Worm (Caenorhabditis elegans): ENCODE results near the gene mltn-7.

DNA sequence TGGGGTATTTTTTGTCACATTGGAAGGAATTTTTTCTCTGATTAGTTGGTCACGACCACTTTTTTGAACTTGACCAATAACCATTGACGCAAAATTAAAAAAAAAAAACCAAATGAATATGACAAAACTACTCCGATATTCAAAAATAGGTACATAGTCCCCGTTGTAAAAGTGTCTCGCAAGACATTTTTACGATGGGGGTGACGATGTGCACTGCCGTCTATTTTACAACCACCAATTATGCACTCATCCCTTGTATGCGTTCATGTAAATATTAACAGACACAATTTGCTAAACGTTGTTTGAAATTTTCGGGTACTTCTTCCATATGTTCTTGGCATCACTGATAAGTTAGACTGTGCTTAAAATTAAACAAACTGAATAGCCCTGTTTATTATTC is 29.6 kb downstream of the mltn-7 start, which contains the start of gene scl-27:
- TF ChIP-seq lsy-2 (tag; optimal IDR thresholded peaks at IDR 0.05) (no peak), alr-1 (tag; optimal IDR thresholded peaks at IDR 0.05; ENCODE audit: borderline replicate concordance) (no peak), dsc-1 (tag; optimal IDR thresholded peaks at IDR 0.05) (no peak), fos-1 (tag; optimal IDR thresholded peaks at IDR 0.05) (no peak), egl-27 (tag; optimal IDR thresholded peaks at IDR 0.05) (no peak), sup-37 (GFP tag; optimal IDR thresholded peaks at IDR 0.05) (no peak), ceh-8 (GFP tag; optimal IDR thresholded peaks at IDR 0.05) (no peak), Y116A8C.19 (tag; optimal IDR thresholded peaks at IDR 0.05; ENCODE audit: borderline replicate concordance) (no peak)

Data from whole organism, L1 larva.